Worm (Caenorhabditis elegans): ENCODE measurements around the gene C16D2.3.

C16D2.3 gene

DNA sequence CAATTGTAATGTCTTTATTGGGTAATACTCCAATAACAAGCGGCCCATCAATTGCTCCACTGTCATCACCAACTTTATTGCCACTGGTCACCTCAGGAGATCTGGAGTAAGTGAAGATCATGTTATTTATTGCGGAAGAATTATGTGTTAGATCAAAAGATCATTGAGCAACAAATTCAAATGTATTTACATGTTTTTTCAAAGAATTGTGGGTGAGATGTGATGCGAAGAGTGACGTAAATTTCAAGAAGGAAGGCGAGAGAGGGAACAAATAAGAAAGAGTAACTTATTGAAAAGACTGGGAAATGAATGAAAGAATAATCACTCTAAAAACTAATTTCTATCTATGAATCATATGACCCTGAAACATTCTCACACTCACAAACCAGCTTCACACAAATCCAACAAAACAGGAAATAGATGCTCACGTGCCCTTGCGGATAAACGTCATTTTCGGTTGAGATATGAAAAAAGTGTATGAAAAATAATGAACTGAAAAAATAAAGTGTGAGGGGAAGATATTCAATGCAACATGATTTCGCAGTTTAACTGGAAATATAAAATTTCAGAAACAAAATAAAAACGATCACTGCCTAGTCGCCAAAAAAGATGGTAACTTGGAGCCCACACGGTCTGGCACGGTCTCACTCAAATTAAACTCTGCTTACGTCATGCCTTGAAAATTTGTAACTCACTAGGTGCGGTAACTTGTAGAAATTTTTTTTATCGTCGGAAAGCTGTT, 16.9 kb upstream of the C16D2.3 start:
- TF ChIP-seq mep-1 (tag; optimal IDR thresholded peaks at IDR 0.05) (no peak), flh-1 (GFP tag; optimal IDR thresholded peaks at IDR 0.05) (no peak), mls-2 (tag; optimal IDR thresholded peaks at IDR 0.05) (no peak), lin-32 (GFP tag; optimal IDR thresholded peaks at IDR 0.05) (no peak), elt-3 (tag; optimal IDR thresholded peaks at IDR 0.05) (no peak), ztf-11 (tag; optimal IDR thresholded peaks at IDR 0.05) (no peak), lin-13 (tag; optimal IDR thresholded peaks at IDR 0.05) (no peak), unc-62 (GFP tag; optimal IDR thresholded peaks at IDR 0.05) (no peak), ces-1 (GFP tag; optimal IDR thresholded peaks at IDR 0.05) (no peak), nhr-2 (tag; optimal IDR thresholded peaks at IDR 0.05) (no peak), M03D4.4 (tag; optimal IDR thresholded peaks at IDR 0.05) (no peak), ceh-39 (tag; optimal IDR thresholded peaks at IDR 0.05) (no peak), ham-2 (GFP tag; optimal IDR thresholded peaks at IDR 0.05) (no peak), nhr-76 (tag; optimal IDR thresholded peaks at IDR 0.05) (no peak), sem-2 (GFP tag; optimal IDR thresholded peaks at IDR 0.05) (no peak), snpc-4 (tag; optimal IDR thresholded peaks at IDR 0.05) (no peak), hlh-1 (tag; optimal IDR thresholded peaks at IDR 0.05) (no peak), unc-39 (tag; optimal IDR thresholded peaks at IDR 0.05) (no peak)

DNA sequence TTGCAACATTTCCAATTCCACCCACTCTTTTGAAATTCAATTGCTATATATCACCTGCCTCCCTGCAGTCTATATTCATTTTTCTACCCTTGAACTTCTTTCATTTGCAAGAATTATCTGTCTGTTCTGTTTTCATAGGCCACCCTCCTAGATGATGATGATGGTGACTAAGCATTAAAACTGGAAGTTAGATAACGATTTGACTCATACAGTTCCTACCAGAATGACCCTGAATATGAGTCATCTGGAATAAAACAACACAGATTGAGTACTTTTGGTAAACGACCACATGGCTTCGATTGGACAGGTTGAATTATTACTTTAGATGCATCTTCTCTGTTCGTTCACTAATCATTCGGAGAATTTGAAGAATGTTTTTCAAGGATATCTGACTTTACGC, 13.6 kb upstream of the C16D2.3 start:
- TF ChIP-seq sem-2 (GFP tag; optimal IDR thresholded peaks at IDR 0.05), result no peak
- no peak for TF ChIP-seq unc-62 (GFP tag; optimal IDR thresholded peaks at IDR 0.05)
- TF ChIP-seq ceh-39 (tag; optimal IDR thresholded peaks at IDR 0.05), result no peak
- TF ChIP-seq nhr-12 (tag; optimal IDR thresholded peaks at IDR 0.05), result no peak
- no peak for TF ChIP-seq zip-8 (tag; optimal IDR thresholded peaks at IDR 0.05)

DNA sequence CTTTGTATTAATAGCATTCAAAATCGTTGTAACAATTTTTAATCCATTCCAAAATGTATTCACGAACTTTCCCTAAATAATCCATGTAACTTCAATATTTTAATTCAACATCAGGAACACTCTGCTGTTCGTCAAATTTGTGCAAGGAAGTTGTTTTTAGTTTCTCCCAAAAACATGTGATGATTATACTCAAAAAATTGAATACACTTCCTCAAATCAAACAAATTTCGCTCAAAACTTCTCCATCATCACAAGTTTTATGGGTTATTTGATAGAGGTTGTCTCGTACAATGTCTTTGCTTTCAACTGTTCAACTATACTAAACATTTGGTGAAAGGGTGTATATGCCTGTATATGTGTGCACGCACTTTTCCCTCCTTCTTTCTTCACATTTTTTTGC, 12.9 kb upstream of the C16D2.3 start:
- TF ChIP-seq mab-5 (tag; optimal IDR thresholded peaks at IDR 0.05) (no peak), ceh-83 (GFP tag; optimal IDR thresholded peaks at IDR 0.05) (no peak), ceh-39 (tag; optimal IDR thresholded peaks at IDR 0.05) (no peak), nhr-237 (tag; optimal IDR thresholded peaks at IDR 0.05) (no peak), hlh-1 (tag; optimal IDR thresholded peaks at IDR 0.05) (no peak), nhr-76 (tag; optimal IDR thresholded peaks at IDR 0.05) (no peak), ham-2 (GFP tag; optimal IDR thresholded peaks at IDR 0.05) (no peak), nhr-12 (tag; optimal IDR thresholded peaks at IDR 0.05) (no peak), nhr-28 (tag; optimal IDR thresholded peaks at IDR 0.05) (no peak), elt-3 (tag; optimal IDR thresholded peaks at IDR 0.05) (no peak), zip-8 (tag; optimal IDR thresholded peaks at IDR 0.05) (no peak), ces-1 (GFP tag; optimal IDR thresholded peaks at IDR 0.05) (no peak), lin-32 (GFP tag; optimal IDR thresholded peaks at IDR 0.05) (no peak), mls-2 (tag; optimal IDR thresholded peaks at IDR 0.05) (no peak)

DNA sequence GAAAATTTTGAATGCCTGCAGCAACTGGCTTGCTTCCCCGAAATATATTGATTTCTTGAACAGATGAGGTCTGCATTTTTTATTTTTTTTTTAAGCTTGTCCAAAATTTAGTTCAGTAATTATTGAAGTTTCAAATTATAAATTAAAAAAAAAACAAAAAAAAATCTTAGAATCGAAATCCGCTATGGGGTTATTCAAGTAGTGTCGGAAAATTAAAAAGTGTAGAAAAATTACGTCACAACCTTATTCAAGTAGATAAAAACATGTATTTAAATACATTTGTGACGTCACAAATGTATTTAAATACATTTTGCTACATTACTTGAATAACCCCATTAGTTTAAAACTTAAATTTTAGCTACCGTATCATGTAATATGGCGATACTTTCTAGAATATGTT, 12.3 kb upstream of the C16D2.3 start:
- TF ChIP-seq zip-8 (tag; optimal IDR thresholded peaks at IDR 0.05), result peak; percentile 95

DNA sequence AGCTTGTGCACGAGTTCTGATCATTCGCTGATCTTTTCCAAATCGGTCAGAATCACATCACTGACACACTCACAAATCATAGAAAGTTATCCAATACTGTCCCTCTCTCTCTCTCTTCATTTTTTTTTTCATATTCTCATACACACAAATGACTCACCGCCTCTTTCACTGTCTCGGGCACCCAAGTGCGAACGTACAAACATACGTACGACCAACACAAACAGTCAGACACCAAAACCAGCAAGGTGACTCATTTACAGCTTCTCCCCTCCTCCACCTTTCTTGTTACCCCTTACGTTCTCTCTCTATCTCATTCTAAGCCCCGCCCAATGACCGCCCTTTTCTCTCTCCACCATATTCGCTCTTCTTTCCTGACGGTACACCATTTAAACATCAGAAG, 10.9 kb upstream of the C16D2.3 start:
- no peak for TF ChIP-seq ceh-83 (GFP tag; optimal IDR thresholded peaks at IDR 0.05)
- TF ChIP-seq nhr-237 (tag; optimal IDR thresholded peaks at IDR 0.05), result no peak
- no peak for TF ChIP-seq lin-13 (tag; optimal IDR thresholded peaks at IDR 0.05)
- no peak for TF ChIP-seq mep-1 (tag; optimal IDR thresholded peaks at IDR 0.05)
- no peak for TF ChIP-seq unc-39 (tag; optimal IDR thresholded peaks at IDR 0.05)
- TF ChIP-seq unc-120 (tag; optimal IDR thresholded peaks at IDR 0.05; ENCODE audit: poor library complexity, severe bottlenecking), result no peak
- TF ChIP-seq ceh-43 (GFP tag; optimal IDR thresholded peaks at IDR 0.05), result no peak
- no peak for TF ChIP-seq ztf-11 (tag; optimal IDR thresholded peaks at IDR 0.05)
- TF ChIP-seq bed-3 (GFP tag; optimal IDR thresholded peaks at IDR 0.05), result no peak
- no peak for TF ChIP-seq nhr-76 (tag; optimal IDR thresholded peaks at IDR 0.05)
- TF ChIP-seq cnd-1 (tag; optimal IDR thresholded peaks at IDR 0.05), result no peak

DNA sequence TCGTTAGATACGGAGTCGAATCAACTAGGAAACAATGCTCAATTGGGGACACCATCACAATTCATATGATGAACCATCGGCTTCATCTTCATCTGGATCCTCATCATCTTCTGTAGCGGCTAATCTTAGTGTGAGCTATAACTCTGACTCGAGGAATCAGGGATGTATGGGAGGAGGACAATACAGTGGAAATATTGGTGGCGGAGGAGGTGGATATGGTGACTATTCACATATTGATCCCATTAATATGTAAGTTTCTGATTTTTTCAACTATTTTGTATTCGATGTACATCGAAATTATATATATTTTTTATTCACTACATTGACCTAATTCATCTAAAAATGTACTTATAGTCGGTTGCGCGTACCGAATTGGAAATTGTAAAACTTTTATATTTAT, 10.5 kb upstream of the C16D2.3 start:
- no peak for TF ChIP-seq ceh-83 (GFP tag; optimal IDR thresholded peaks at IDR 0.05)
- no peak for TF ChIP-seq unc-39 (tag; optimal IDR thresholded peaks at IDR 0.05)
- TF ChIP-seq pha-4 (tag; optimal IDR thresholded peaks at IDR 0.05), result no peak
- TF ChIP-seq M03D4.4 (tag; optimal IDR thresholded peaks at IDR 0.05), result no peak
- TF ChIP-seq nhr-237 (tag; optimal IDR thresholded peaks at IDR 0.05), result no peak
- no peak for TF ChIP-seq ceh-43 (GFP tag; optimal IDR thresholded peaks at IDR 0.05)
- TF ChIP-seq lsy-2 (tag; optimal IDR thresholded peaks at IDR 0.05), result no peak
- no peak for TF ChIP-seq lin-13 (tag; optimal IDR thresholded peaks at IDR 0.05)
- TF ChIP-seq nhr-2 (tag; optimal IDR thresholded peaks at IDR 0.05), result no peak
- no peak for TF ChIP-seq ceh-39 (tag; optimal IDR thresholded peaks at IDR 0.05)
- TF ChIP-seq snpc-4 (tag; optimal IDR thresholded peaks at IDR 0.05), result no peak
- no peak for TF ChIP-seq elt-1 (tag; optimal IDR thresholded peaks at IDR 0.05; ENCODE audit: borderline replicate concordance, insufficient read depth)
- TF ChIP-seq sem-2 (GFP tag; optimal IDR thresholded peaks at IDR 0.05), result no peak
- no peak for TF ChIP-seq ztf-11 (tag; optimal IDR thresholded peaks at IDR 0.05)
- no peak for TF ChIP-seq hlh-1 (tag; optimal IDR thresholded peaks at IDR 0.05)
- TF ChIP-seq mls-2 (tag; optimal IDR thresholded peaks at IDR 0.05), result no peak
- TF ChIP-seq unc-120 (tag; optimal IDR thresholded peaks at IDR 0.05; ENCODE audit: poor library complexity, severe bottlenecking), result no peak
- no peak for TF ChIP-seq lin-32 (GFP tag; optimal IDR thresholded peaks at IDR 0.05)

Data from whole organism, mixed stage, embryonic.